Worm (Caenorhabditis elegans): ENCODE results near the gene Y110A2AL.2.

Gene Y110A2AL.2

ce11 chrII:2903748-2904147, 35.9 kb downstream of the Y110A2AL.2 start:
- TF ChIP-seq unc-39 (tag; optimal IDR thresholded peaks at IDR 0.05) (no peak), nhr-6 (tag; optimal IDR thresholded peaks at IDR 0.05) (no peak), lin-15B (tag; optimal IDR thresholded peaks at IDR 0.05) (no peak), set-16 (GFP tag; IDR thresholded peaks at IDR 0.05) (peak; percentile 96), gei-8 (GFP tag; optimal IDR thresholded peaks at IDR 0.05) (no peak), snpc-4 (tag; optimal IDR thresholded peaks at IDR 0.05) (no peak), ceh-32 (tag; optimal IDR thresholded peaks at IDR 0.05; ENCODE audit: poor library complexity) (no peak), hif-1 (tag; optimal IDR thresholded peaks at IDR 0.05) (no peak), zag-1 (tag; optimal IDR thresholded peaks at IDR 0.05) (no peak), pha-4 (GFP tag; IDR thresholded peaks at IDR 0.05) (peak; percentile 64; the same call in 1 of the 2 replicates), pha-4 (tag; optimal IDR thresholded peaks at IDR 0.05) (no peak), spr-3 (GFP tag; optimal IDR thresholded peaks at IDR 0.05) (no peak), zip-11 (GFP tag; IDR thresholded peaks at IDR 0.05) (no peak), daf-16 (GFP tag; optimal IDR thresholded peaks at IDR 0.05) (no peak), daf-16 (tag; optimal IDR thresholded peaks at IDR 0.05) (no peak), ZK337.2 (GFP tag; IDR thresholded peaks at IDR 0.05) (no peak), F44E2.7 (GFP tag; IDR thresholded peaks at IDR 0.05) (no peak), hlh-30 (tag; optimal IDR thresholded peaks at IDR 0.05; ENCODE audit: insufficient read depth) (no peak), mes-2 (tag; optimal IDR thresholded peaks at IDR 0.05; ENCODE audit: poor library complexity, severe bottlenecking) (no peak), mxl-3 (GFP tag; optimal IDR thresholded peaks at IDR 0.05) (no peak), nhr-28 (tag; optimal IDR thresholded peaks at IDR 0.05) (no peak), lin-38 (GFP tag; IDR thresholded peaks at IDR 0.05) (no peak), attf-4 (tag; optimal IDR thresholded peaks at IDR 0.05) (no peak), lim-7 (GFP tag; IDR thresholded peaks at IDR 0.05) (no peak), php-3 (GFP tag; IDR thresholded peaks at IDR 0.05) (no peak), aha-1 (tag) (peak; percentile 63), fos-1 (tag; optimal IDR thresholded peaks at IDR 0.05) (no peak), ztf-7 (tag; optimal IDR thresholded peaks at IDR 0.05) (no peak)

DNA sequence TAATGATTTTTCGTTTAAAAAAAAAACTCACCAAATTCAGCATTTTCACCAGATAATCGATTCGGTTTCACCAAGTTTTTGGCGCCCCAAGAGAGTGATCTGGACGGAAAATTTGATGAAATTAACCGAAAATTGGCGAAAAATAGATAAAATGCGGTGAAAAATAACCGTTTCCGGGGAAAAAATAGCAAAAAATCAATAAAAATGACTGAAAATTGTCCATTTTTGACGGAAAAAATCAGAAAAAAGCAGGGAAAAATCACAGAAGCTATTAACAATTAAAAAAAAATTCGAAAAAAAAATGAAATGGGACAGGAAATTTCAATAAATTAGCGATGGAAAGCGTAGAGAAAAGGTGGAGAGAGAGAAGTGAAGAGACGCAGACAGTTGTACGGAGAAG, 45.7 kb downstream of the Y110A2AL.2 start, which contains the start of gene ubc-15:
TSS of gene ubc-15 (minus strand) at position 101 of the 400 bp plus-strand sequence.
- no peak for TF ChIP-seq lin-29 (GFP tag; IDR thresholded peaks at IDR 0.05)
- no peak for TF ChIP-seq dve-1 (tag; optimal IDR thresholded peaks at IDR 0.05; ENCODE audit: insufficient read depth)
- no peak for TF ChIP-seq mdl-1 (tag; optimal IDR thresholded peaks at IDR 0.05)
- TF ChIP-seq hlh-30 (tag; optimal IDR thresholded peaks at IDR 0.05; ENCODE audit: insufficient read depth), result no peak
- TF ChIP-seq vab-7 (GFP tag; IDR thresholded peaks at IDR 0.05), result no peak
- TF ChIP-seq lim-7 (GFP tag; IDR thresholded peaks at IDR 0.05), result no peak
- no peak for TF ChIP-seq php-3 (GFP tag; IDR thresholded peaks at IDR 0.05)
- no peak for TF ChIP-seq mxl-2 (GFP tag; conservative IDR thresholded peaks at IDR 0.05)
- no peak for TF ChIP-seq aha-1 (tag)
- TF ChIP-seq cey-2 (tag; optimal IDR thresholded peaks at IDR 0.05; ENCODE audit: borderline replicate concordance, insufficient read depth), result no peak
- TF ChIP-seq Y105C5A.15 (GFP tag; IDR thresholded peaks at IDR 0.05), result no peak
- TF ChIP-seq fos-1 (tag; optimal IDR thresholded peaks at IDR 0.05), result no peak
- TF ChIP-seq nhr-41 (GFP tag; IDR thresholded peaks at IDR 0.05), result no peak
- no peak for TF ChIP-seq zfp-2 (tag; optimal IDR thresholded peaks at IDR 0.05)
- TF ChIP-seq Y75B8A.6 (GFP tag; IDR thresholded peaks at IDR 0.05), result no peak
- no peak for TF ChIP-seq ztf-11 (tag; optimal IDR thresholded peaks at IDR 0.05)

All from whole organism, L4 larva.